Fruit fly (Drosophila melanogaster) whole organism, embryonic: ENCODE data around the gene Cpr78Cb.

Source experiments
- Ada2b ChIP-seq: fragments of 200-800 bp; sonication (Bioruptor generic); IDR thresholded peaks from 2 replicates; pipeline ENCODE4 v1.3.6; 2022; ENCODE audit warnings: missing biosample characterization, missing genetic modification characterization
- Atf3 ChIP-seq: fragments of 200-800 bp; sonication (Bioruptor generic); optimal IDR thresholded peaks from 3 replicates; lab custom pipeline; 2016; ENCODE audit warnings: missing biosample characterization, missing genetic modification characterization
- Bgb ChIP-seq: fragments of 200-800 bp; sonication (Bioruptor generic); IDR thresholded peaks from 2 replicates; pipeline ENCODE4 v1.3.6; 2022; ENCODE audit warnings: missing biosample characterization, missing genetic modification characterization; ENCODE audit not compliant: partially characterized antibody
- CG10147 ChIP-seq: fragments of 200-800 bp; sonication (Bioruptor generic); optimal IDR thresholded peaks from 2 replicates; lab custom pipeline; 2019; ENCODE audit warnings: missing biosample characterization, mild to moderate bottlenecking, missing genetic modification characterization, moderate library complexity
- CG10543 ChIP-seq: fragments of 200-800 bp; sonication (Bioruptor generic); optimal IDR thresholded peaks from 3 replicates; lab custom pipeline; 2017; ENCODE audit warnings: missing biosample characterization, mild to moderate bottlenecking, missing genetic modification characterization, moderate library complexity
- CG12236 ChIP-seq: fragments of 200-800 bp; sonication (Bioruptor generic); optimal IDR thresholded peaks from 2 replicates; lab custom pipeline; 2016; ENCODE audit warnings: missing biosample characterization, missing genetic modification characterization
- CG14710 ChIP-seq: fragments of 200-800 bp; sonication (Bioruptor generic); optimal IDR thresholded peaks from 3 replicates; lab custom pipeline; 2019; ENCODE audit warnings: missing biosample characterization, mild to moderate bottlenecking, missing genetic modification characterization, moderate library complexity
- CG15514 ChIP-seq: fragments of 200-800 bp; sonication (Bioruptor generic); optimal IDR thresholded peaks from 3 replicates; lab custom pipeline; 2017; ENCODE audit warnings: missing biosample characterization, missing genetic modification characterization, mild to moderate bottlenecking, moderate library complexity, missing genetic modification reagents
- CG17612 ChIP-seq: fragments of 200-800 bp; sonication (Bioruptor generic); IDR thresholded peaks from 2 replicates; pipeline ENCODE4 v1.3.6; 2022; ENCODE audit warnings: missing biosample characterization, missing genetic modification characterization
- CG17802 ChIP-seq: fragments of 200-800 bp; sonication (Bioruptor generic); optimal IDR thresholded peaks from 2 replicates; lab custom pipeline; 2018; ENCODE audit warnings: missing biosample characterization, mild to moderate bottlenecking, missing genetic modification characterization, moderate library complexity
- CG2202 ChIP-seq: fragments of 200-800 bp; sonication (Bioruptor generic); optimal IDR thresholded peaks from 2 replicates; lab custom pipeline; 2018; ENCODE audit warnings: missing biosample characterization, mild to moderate bottlenecking, missing genetic modification characterization
- CG2875 ChIP-seq: fragments of 200-800 bp; sonication (Bioruptor generic); optimal IDR thresholded peaks from 2 replicates; lab custom pipeline; 2017; ENCODE audit warnings: missing biosample characterization, mild to moderate bottlenecking, missing genetic modification characterization, missing genetic modification reagents
- CG3281 ChIP-seq: fragments of 200-800 bp; sonication (Bioruptor generic); optimal IDR thresholded peaks from 3 replicates; lab custom pipeline; 2017; ENCODE audit warnings: missing biosample characterization, mild to moderate bottlenecking, missing genetic modification characterization
- CG43689 ChIP-seq: fragments of 200-800 bp; sonication (Bioruptor generic); IDR thresholded peaks from 2 replicates; pipeline ENCODE4 v1.3.6; 2022; ENCODE audit warnings: missing biosample characterization, missing genetic modification characterization
- CG6175 ChIP-seq: fragments of 200-800 bp; sonication (Bioruptor generic); IDR thresholded peaks from 3 replicates; pipeline ENCODE4 v1.3.6; 2022; ENCODE audit warnings: missing biosample characterization, missing genetic modification characterization
- CG6689 ChIP-seq: fragments of 200-800 bp; sonication (Bioruptor generic); IDR thresholded peaks from 2 replicates; pipeline ENCODE4 v1.3.6; 2022; ENCODE audit warnings: missing biosample characterization, missing genetic modification characterization
- CG7357 ChIP-seq: fragments of 200-800 bp; sonication (Bioruptor generic); IDR thresholded peaks from 3 replicates; pipeline ENCODE4 v1.3.6; 2022; ENCODE audit warnings: missing biosample characterization, missing genetic modification characterization
- CG7556 ChIP-seq: fragments of 200-800 bp; sonication (Bioruptor generic); optimal IDR thresholded peaks from 2 replicates; lab custom pipeline; 2017; ENCODE audit warnings: missing biosample characterization, mild to moderate bottlenecking, missing genetic modification characterization
- CG8281 ChIP-seq: fragments of 200-800 bp; sonication (Bioruptor generic); optimal IDR thresholded peaks from 2 replicates; lab custom pipeline; 2018; ENCODE audit warnings: missing biosample characterization, mild to moderate bottlenecking, missing genetic modification characterization, moderate library complexity
- CG9876 ChIP-seq: fragments of 200-800 bp; sonication (Bioruptor generic); optimal IDR thresholded peaks from 2 replicates; lab custom pipeline; 2016; ENCODE audit warnings: missing biosample characterization, missing genetic modification characterization
- CG9932 ChIP-seq: fragments of 200-800 bp; sonication (Bioruptor generic); IDR thresholded peaks from 2 replicates; pipeline ENCODE4 v1.3.6; 2022; ENCODE audit warnings: missing biosample characterization, missing genetic modification characterization
- Dad ChIP-seq: fragments of 200-800 bp; sonication (Bioruptor generic); optimal IDR thresholded peaks from 3 replicates; lab custom pipeline; 2016; ENCODE audit warnings: missing biosample characterization, missing genetic modification characterization
- E2f2 ChIP-seq: fragments of 200-800 bp; sonication (Bioruptor generic); IDR thresholded peaks from 2 replicates; pipeline ENCODE4 v1.3.6; 2022; ENCODE audit warnings: missing biosample characterization, missing genetic modification characterization
- ERR ChIP-seq: fragments of 200-800 bp; sonication (Bioruptor generic); optimal IDR thresholded peaks from 2 replicates; lab custom pipeline; 2016; ENCODE audit warnings: missing biosample characterization, missing genetic modification characterization
- Ets97D ChIP-seq: fragments of 200-800 bp; sonication (Bioruptor generic); optimal IDR thresholded peaks from 3 replicates; lab custom pipeline; 2016; ENCODE audit warnings: missing biosample characterization, missing genetic modification characterization
- Fer3 ChIP-seq: fragments of 200-800 bp; sonication (Bioruptor generic); optimal IDR thresholded peaks from 2 replicates; lab custom pipeline; 2018; ENCODE audit warnings: missing biosample characterization, mild to moderate bottlenecking, missing genetic modification characterization, moderate library complexity
- H2.0 ChIP-seq: fragments of 200-800 bp; sonication (Bioruptor generic); IDR thresholded peaks from 2 replicates; pipeline ENCODE4 v1.3.6; 2022; ENCODE audit warnings: missing biosample characterization, missing genetic modification characterization
- Hmr ChIP-seq: fragments of 200-800 bp; sonication (Bioruptor generic); optimal IDR thresholded peaks from 3 replicates; lab custom pipeline; 2017; ENCODE audit warnings: mild to moderate bottlenecking, missing biosample characterization, missing genetic modification reagents, missing genetic modification characterization
- MTF-1 ChIP-seq: fragments of 200-800 bp; sonication (Bioruptor generic); optimal IDR thresholded peaks from 2 replicates; lab custom pipeline; 2018; ENCODE audit warnings: missing biosample characterization, mild to moderate bottlenecking, missing genetic modification characterization, borderline replicate concordance
- Mad ChIP-seq: fragments of 200-800 bp; sonication (Bioruptor generic); optimal IDR thresholded peaks from 2 replicates; lab custom pipeline; 2016; ENCODE audit warnings: missing biosample characterization, missing genetic modification characterization
- Neu2 ChIP-seq: fragments of 200-800 bp; sonication (Bioruptor generic); optimal IDR thresholded peaks from 3 replicates; lab custom pipeline; 2016; ENCODE audit warnings: missing biosample characterization, missing genetic modification characterization, borderline replicate concordance
- NfI ChIP-seq: fragments of 200-800 bp; sonication (Bioruptor generic); optimal IDR thresholded peaks from 3 replicates; lab custom pipeline; 2018; ENCODE audit warnings: missing biosample characterization, mild to moderate bottlenecking, missing genetic modification characterization, moderate library complexity
- Ptx1 ChIP-seq: fragments of 200-800 bp; sonication (Bioruptor generic); IDR thresholded peaks from 2 replicates; pipeline ENCODE4 v1.3.6; 2022; ENCODE audit warnings: missing biosample characterization, missing genetic modification characterization
- Sox102F ChIP-seq: fragments of 200-800 bp; sonication (Bioruptor generic); optimal IDR thresholded peaks from 2 replicates; lab custom pipeline; 2018; ENCODE audit warnings: missing biosample characterization, mild to moderate bottlenecking, missing genetic modification characterization, moderate library complexity
- Trl ChIP-seq, 3 experiments: fragments of >200 bp in 2 of 3; fragments of 200-800 bp in 1 of 3; sonication (Bioruptor generic) in 1 of 3; optimal IDR thresholded peaks; 2 replicates in 1 of 3; 3 replicates in 2 of 3; lab custom pipeline; 2016 to 2017; ENCODE audit warnings: missing biosample characterization in 1 of 3, missing genetic modification characterization in 1 of 3
- abd-A ChIP-seq: fragments of 200-800 bp; sonication (Bioruptor generic); optimal IDR thresholded peaks from 3 replicates; lab custom pipeline; 2019; ENCODE audit warnings: missing biosample characterization, mild to moderate bottlenecking, missing genetic modification characterization, moderate library complexity
- bigmax ChIP-seq: fragments of 200-800 bp; sonication (Bioruptor generic); optimal IDR thresholded peaks from 2 replicates; lab custom pipeline; 2018; ENCODE audit warnings: missing biosample characterization, mild to moderate bottlenecking, missing genetic modification characterization
- esg ChIP-seq: fragments of 200-800 bp; sonication (Bioruptor generic); conservative IDR thresholded peaks from 2 replicates; pipeline ENCODE4 v1.3.6; 2022; ENCODE audit warnings: missing biosample characterization, missing genetic modification characterization
- ftz-f1 ChIP-seq: fragments of 200-800 bp; sonication (Bioruptor generic); optimal IDR thresholded peaks from 2 replicates; lab custom pipeline; 2016; ENCODE audit warnings: missing biosample characterization, missing genetic modification characterization
- gfzf ChIP-seq: fragments of 200-800 bp; sonication (Bioruptor generic); optimal IDR thresholded peaks from 2 replicates; lab custom pipeline; 2016; ENCODE audit warnings: missing biosample characterization, mild to moderate bottlenecking, missing genetic modification characterization, moderate library complexity
- grau ChIP-seq: fragments of 200-800 bp; optimal IDR thresholded peaks from 3 replicates; lab custom pipeline; 2019; ENCODE audit warnings: missing biosample characterization, mild to moderate bottlenecking, missing genetic modification characterization, moderate library complexity
- grn ChIP-seq: fragments of 200-800 bp; sonication (Bioruptor generic); optimal IDR thresholded peaks from 3 replicates; lab custom pipeline; 2017; ENCODE audit warnings: missing biosample characterization, missing genetic modification characterization
- jumu ChIP-seq: fragments of 200-800 bp; sonication (Bioruptor generic); optimal IDR thresholded peaks from 3 replicates; lab custom pipeline; 2016; ENCODE audit warnings: missing biosample characterization, missing genetic modification characterization
- org-1 ChIP-seq: fragments of 200-800 bp; sonication (Bioruptor generic); optimal IDR thresholded peaks from 2 replicates; lab custom pipeline; 2017; ENCODE audit warnings: missing biosample characterization, missing genetic modification characterization
- pho ChIP-seq: fragments of 200-800 bp; sonication (Bioruptor generic); optimal IDR thresholded peaks from 2 replicates; lab custom pipeline; 2016; ENCODE audit warnings: missing biosample characterization, missing genetic modification characterization
- sqz ChIP-seq: fragments of 200-800 bp; sonication (Bioruptor generic); optimal IDR thresholded peaks from 3 replicates; lab custom pipeline; 2018; ENCODE audit warnings: missing biosample characterization, mild to moderate bottlenecking, missing genetic modification characterization
- tin ChIP-seq: fragments of 200-800 bp; sonication (Bioruptor generic); optimal IDR thresholded peaks from 3 replicates; lab custom pipeline; 2016; ENCODE audit warnings: missing biosample characterization, missing genetic modification characterization
- ttk ChIP-seq: fragments of 200-800 bp; sonication (Bioruptor generic); IDR thresholded peaks from 2 replicates; pipeline ENCODE4 v2.1.2; 2022; ENCODE audit warnings: missing biosample characterization, missing genetic modification characterization
- tup ChIP-seq: fragments of 200-800 bp; sonication (Bioruptor generic); optimal IDR thresholded peaks from 2 replicates; lab custom pipeline; 2016; ENCODE audit warnings: missing biosample characterization, mild to moderate bottlenecking, missing genetic modification characterization, moderate library complexity
- unc-4 ChIP-seq: fragments of 200-800 bp; sonication (Bioruptor generic); IDR thresholded peaks from 2 replicates; pipeline ENCODE4 v1.3.6; 2022; ENCODE audit warnings: missing biosample characterization, missing genetic modification characterization; ENCODE audit not compliant: partially characterized antibody
- zen2 ChIP-seq: fragments of 200-800 bp; sonication (Bioruptor generic); IDR thresholded peaks from 3 replicates; pipeline ENCODE4 v1.3.6; 2022; ENCODE audit warnings: missing biosample characterization, missing genetic modification characterization; ENCODE audit not compliant: partially characterized antibody

Gene Cpr78Cb

DNA sequence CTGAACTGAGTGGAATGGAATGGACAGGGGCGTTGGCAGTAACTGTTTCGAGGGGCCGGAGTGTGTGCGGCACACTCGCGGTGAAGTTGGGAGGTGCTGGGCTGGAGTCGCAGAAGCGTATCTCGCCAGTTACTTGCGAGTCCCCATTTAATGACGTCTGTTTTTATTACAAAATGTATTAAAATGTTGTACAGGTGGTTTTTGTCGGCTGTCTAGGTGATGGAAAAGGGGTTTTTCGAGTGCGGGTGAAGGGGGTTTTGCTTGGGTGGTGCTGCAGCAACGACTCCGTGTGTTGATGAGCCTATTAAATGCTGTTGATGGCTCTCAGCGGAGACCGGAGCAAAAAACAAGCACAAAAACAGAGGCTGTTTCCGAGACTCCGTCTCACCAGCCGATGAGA lies 42.9 kb upstream of the Cpr78Cb start (continued):
- TF ChIP-seq Trl (optimal IDR thresholded peaks at IDR 0.05; lab: Kevin White, UChicago) (no peak), Trl (GFP tag; optimal IDR thresholded peaks at IDR 0.05; lab: Kevin White, UChicago) (no peak), org-1 (GFP tag; lab: Kevin White, UChicago) (no peak), Ptx1 (GFP tag; lab: Robert Waterston, UW) (peak; percentile 50), CG10147 (GFP tag; lab: Kevin White, UChicago) (no peak), Ada2b (GFP tag; lab: Robert Waterston, UW) (no peak), ERR (GFP tag; lab: Kevin White, UChicago) (no peak), zen2 (no peak), CG6175 (no peak; the same call in 2 of the 3 replicates), CG9932 (peak; percentile 46), jumu (GFP tag; lab: Kevin White, UChicago) (peak; percentile 40), Hmr (no peak), Bgb (GFP tag; lab: Robert Waterston, UW) (no peak), Dad (GFP tag; lab: Kevin White, UChicago) (no peak), ftz-f1 (GFP tag; lab: Kevin White, UChicago) (no peak), pho (GFP tag; lab: Kevin White, UChicago) (no peak), grn (GFP tag; lab: Kevin White, UChicago) (no peak), CG10543 (peak; percentile 47), CG43689 (GFP tag; lab: Robert Waterston, UW) (no peak), CG17802 (tag; lab: Kevin White, UChicago) (no peak), Fer3 (tag; lab: Kevin White, UChicago) (no peak), CG17612 (no peak), grau (tag; lab: Kevin White, UChicago) (peak; percentile 6), tup (no peak), H2.0 (GFP tag; lab: Robert Waterston, UW) (peak; percentile 38; the same call in 1 of the 2 replicates), CG3281 (GFP tag; lab: Kevin White, UChicago) (no peak), CG7556 (GFP tag; lab: Kevin White, UChicago) (no peak), CG14710 (tag; lab: Kevin White, UChicago) (no peak), tin (GFP tag; lab: Kevin White, UChicago) (peak; percentile 31), CG7357 (GFP tag; lab: Robert Waterston, UW) (no peak), unc-4 (no peak), bigmax (GFP tag; lab: Kevin White, UChicago) (no peak), NfI (peak; percentile 1), Atf3 (no peak), CG12236 (GFP tag; lab: Kevin White, UChicago) (no peak), CG9876 (no peak), CG2202 (tag; lab: Kevin White, UChicago) (no peak), Neu2 (GFP tag; lab: Kevin White, UChicago) (no peak), MTF-1 (GFP tag; lab: Kevin White, UChicago) (no peak), ttk (no peak), gfzf (GFP tag; lab: Kevin White, UChicago) (no peak), Sox102F (GFP tag; lab: Kevin White, UChicago) (peak; percentile 36), E2f2 (GFP tag; lab: Robert Waterston, UW) (no peak), Mad (GFP tag; lab: Kevin White, UChicago) (no peak), CG15514 (GFP tag; lab: Kevin White, UChicago) (no peak), esg (GFP tag; lab: Robert Waterston, UW) (0 out of 2 replicates have a peak, but pooled peaks have one; percentile 29), abd-A (peak; percentile 71), CG6689 (GFP tag; lab: Robert Waterston, UW) (peak; percentile 48), sqz (GFP tag; lab: Kevin White, UChicago) (no peak), CG2875 (GFP tag; lab: Kevin White, UChicago) (no peak), CG8281 (no peak), Ets97D (no peak)
